1 fruit fly cellular context compared by ENCODE assay signal in the genomic region with DNA sequence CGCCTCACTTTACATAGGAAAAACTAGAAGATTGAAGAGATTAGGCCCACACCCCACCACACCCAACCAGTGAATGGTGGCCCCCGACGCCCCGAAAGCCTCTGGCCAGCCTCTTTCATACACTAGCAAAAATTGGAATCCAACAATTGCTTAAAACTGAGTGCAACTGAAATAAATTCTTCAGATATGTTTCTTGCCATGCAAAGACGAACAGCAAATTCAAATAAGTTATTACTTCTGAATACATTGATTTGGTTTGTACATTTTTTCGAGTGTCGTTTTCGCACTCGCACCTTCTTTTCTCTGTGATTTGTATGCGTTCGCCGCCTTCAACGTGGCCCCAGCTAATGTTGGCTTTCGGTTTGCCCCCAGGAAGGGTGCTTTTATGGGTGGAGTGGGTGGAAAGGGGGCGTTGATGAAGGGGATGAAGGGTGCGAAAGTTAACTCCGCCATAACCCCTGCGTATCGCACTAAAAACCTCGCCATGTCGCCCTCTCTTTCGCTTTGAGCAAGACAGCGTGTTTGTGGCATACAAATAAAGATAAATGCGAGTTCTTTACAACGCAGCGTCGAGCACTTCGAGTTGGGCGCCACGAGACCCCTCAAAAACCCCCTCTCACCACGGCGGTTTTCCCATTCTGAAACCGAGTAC.
TF ChIP-seq lines count a peak whose summit lies in the region.

No protein-coding gene starts in this region.

TF ChIP-seq in whole organism, embryonic, 481 proteins besides CTCF, POLR2A, EP300 and RAD21 (continued from another document and continues in another):
- TF ChIP-seq sima (GFP tag; optimal IDR thresholded peaks at IDR 0.05; lab: Kevin White, UChicago) (no peak), bsh (GFP tag; optimal IDR thresholded peaks at IDR 0.05; lab: Kevin White, UChicago) (no peak), bbx (GFP tag; IDR thresholded peaks at IDR 0.05; lab: Robert Waterston, UW; ENCODE audit: partially characterized antibody) (no peak), z (GFP tag; IDR thresholded peaks at IDR 0.05; lab: Robert Waterston, UW) (no peak), Optix (GFP tag; IDR thresholded peaks at IDR 0.05; lab: Robert Waterston, UW) (no peak), Ets65A (GFP tag; lab: Kevin White, UChicago) (peak; percentile 91), CG6813 (GFP tag; optimal IDR thresholded peaks at IDR 0.05; lab: Kevin White, UChicago) (peak; percentile 13), E2f2 (GFP tag; IDR thresholded peaks at IDR 0.05; lab: Robert Waterston, UW) (no peak), CG3995 (GFP tag; optimal IDR thresholded peaks at IDR 0.05; lab: Kevin White, UChicago) (no peak), prd (optimal IDR thresholded peaks at IDR 0.05; lab: Kevin White, UChicago) (no peak), prd (GFP tag; IDR thresholded peaks at IDR 0.05; lab: Robert Waterston, UW) (peak; percentile 52; the same call in 1 of the 3 replicates), CG9215 (GFP tag; IDR thresholded peaks at IDR 0.05; lab: Robert Waterston, UW) (no peak), sr (GFP tag; IDR thresholded peaks at IDR 0.05; lab: Robert Waterston, UW) (no peak), row (GFP tag; IDR thresholded peaks at IDR 0.05; lab: Robert Waterston, UW) (peak; percentile 73), CG16815 (GFP tag; optimal IDR thresholded peaks at IDR 0.05; lab: Kevin White, UChicago) (no peak), run (tag; optimal IDR thresholded peaks at IDR 0.05; lab: Kevin White, UChicago) (no peak), btn (GFP tag; optimal IDR thresholded peaks at IDR 0.05; lab: Kevin White, UChicago) (no peak), Dfd (GFP tag; optimal IDR thresholded peaks at IDR 0.05; lab: Kevin White, UChicago) (no peak), CG8388 (GFP tag; optimal IDR thresholded peaks at IDR 0.05; lab: Kevin White, UChicago) (no peak), Rfx (GFP tag; IDR thresholded peaks at IDR 0.05; lab: Robert Waterston, UW) (peak; percentile 53), NFAT (GFP tag; IDR thresholded peaks at IDR 0.05; lab: Robert Waterston, UW) (no peak), CG12391 (tag; optimal IDR thresholded peaks at IDR 0.05; lab: Kevin White, UChicago) (peak; percentile 20), Spps (tag; optimal IDR thresholded peaks at IDR 0.05; lab: Kevin White, UChicago) (no peak), CG12299 (tag; optimal IDR thresholded peaks at IDR 0.05; lab: Kevin White, UChicago) (no peak), mld (GFP tag; IDR thresholded peaks at IDR 0.05; lab: Robert Waterston, UW; ENCODE audit: partially characterized antibody) (no peak), Fer2 (tag; optimal IDR thresholded peaks at IDR 0.05; lab: Kevin White, UChicago) (no peak), CG12104 (GFP tag; optimal IDR thresholded peaks at IDR 0.05; lab: Kevin White, UChicago) (no peak), CG10654 (GFP tag; optimal IDR thresholded peaks at IDR 0.05; lab: Kevin White, UChicago) (no peak), Camta (GFP tag; optimal IDR thresholded peaks at IDR 0.05; lab: Kevin White, UChicago) (no peak), CG17361 (GFP tag; IDR thresholded peaks at IDR 0.05; lab: Robert Waterston, UW) (no peak), tna (GFP tag; IDR thresholded peaks at IDR 0.05; lab: Robert Waterston, UW; ENCODE audit: partially characterized antibody) (no peak), seq (GFP tag; IDR thresholded peaks at IDR 0.05; lab: Robert Waterston, UW) (no peak), CG7963 (GFP tag; IDR thresholded peaks at IDR 0.05; lab: Robert Waterston, UW; ENCODE audit: partially characterized antibody) (no peak), Bdp1 (GFP tag; optimal IDR thresholded peaks at IDR 0.05; lab: Kevin White, UChicago) (no peak), Hmx (GFP tag; optimal IDR thresholded peaks at IDR 0.05; lab: Kevin White, UChicago) (no peak), D (optimal IDR thresholded peaks at IDR 0.05; lab: Kevin White, UChicago) (no peak), D (GFP tag; optimal IDR thresholded peaks at IDR 0.05; lab: Kevin White, UChicago) (no peak), CG6254 (GFP tag; optimal IDR thresholded peaks at IDR 0.05; lab: Kevin White, UChicago) (no peak), Fer3 (tag; optimal IDR thresholded peaks at IDR 0.05; lab: Kevin White, UChicago) (peak; percentile 22), CG2875 (GFP tag; optimal IDR thresholded peaks at IDR 0.05; lab: Kevin White, UChicago) (no peak), MBD-R2 (GFP tag; IDR thresholded peaks at IDR 0.05; lab: Robert Waterston, UW) (no peak; the same call in 1 of the 2 replicates), tgo (GFP tag; IDR thresholded peaks at IDR 0.05; lab: Robert Waterston, UW) (no peak; the same call in 2 of the 3 replicates), CG4730 (GFP tag; IDR thresholded peaks at IDR 0.05; lab: Robert Waterston, UW) (no peak), Dip2 (GFP tag; IDR thresholded peaks at IDR 0.05; lab: Robert Waterston, UW) (no peak), CG7556 (GFP tag; optimal IDR thresholded peaks at IDR 0.05; lab: Kevin White, UChicago) (peak; percentile 41), GATAe (GFP tag; conservative IDR thresholded peaks at IDR 0.05; lab: Robert Waterston, UW) (no peak), ato (GFP tag; IDR thresholded peaks at IDR 0.05; lab: Robert Waterston, UW; ENCODE audit: partially characterized antibody) (no peak), Hr51 (GFP tag; optimal IDR thresholded peaks at IDR 0.05; lab: Kevin White, UChicago) (peak in 1 of 2 experiments; percentile 41), Ets97D (GFP tag; optimal IDR thresholded peaks at IDR 0.05; lab: Kevin White, UChicago) (no peak), al (GFP tag; IDR thresholded peaks at IDR 0.05; lab: Robert Waterston, UW) (no peak), zf30C (GFP tag; optimal IDR thresholded peaks at IDR 0.05; lab: Kevin White, UChicago) (no peak), cad (GFP tag; optimal IDR thresholded peaks at IDR 0.05; lab: Kevin White, UChicago) (no peak), sqz (GFP tag; optimal IDR thresholded peaks at IDR 0.05; lab: Kevin White, UChicago) (no peak), Myb (GFP tag; optimal IDR thresholded peaks at IDR 0.05; lab: Kevin White, UChicago) (peak; percentile 3), tll (GFP tag; optimal IDR thresholded peaks at IDR 0.05; lab: Kevin White, UChicago) (no peak), corto (GFP tag; optimal IDR thresholded peaks at IDR 0.05; lab: Kevin White, UChicago) (no peak), CG12219 (GFP tag; optimal IDR thresholded peaks at IDR 0.05; lab: Kevin White, UChicago) (peak; percentile 8), CG7987 (GFP tag; optimal IDR thresholded peaks at IDR 0.05; lab: Kevin White, UChicago) (no peak), CG15479 (GFP tag; optimal IDR thresholded peaks at IDR 0.05; lab: Kevin White, UChicago) (no peak), B-H2 (GFP tag; optimal IDR thresholded peaks at IDR 0.05; lab: Kevin White, UChicago) (no peak), CG18619 (GFP tag; optimal IDR thresholded peaks at IDR 0.05; lab: Kevin White, UChicago) (peak; percentile 18), Xbp1 (GFP tag; optimal IDR thresholded peaks at IDR 0.05; lab: Kevin White, UChicago) (peak; percentile 17), Dref (GFP tag; IDR thresholded peaks at IDR 0.05; lab: Robert Waterston, UW) (no peak), maf-S (GFP tag; optimal IDR thresholded peaks at IDR 0.05; lab: Kevin White, UChicago) (no peak), slbo (GFP tag; IDR thresholded peaks at IDR 0.05; lab: Robert Waterston, UW) (peak; percentile 53), dimm (GFP tag; IDR thresholded peaks at IDR 0.05; lab: Robert Waterston, UW) (no peak), bowl (GFP tag; IDR thresholded peaks at IDR 0.05; lab: Robert Waterston, UW) (no peak), PHDP (tag; optimal IDR thresholded peaks at IDR 0.05; lab: Kevin White, UChicago) (peak; percentile 29), da (GFP tag; optimal IDR thresholded peaks at IDR 0.05; lab: Kevin White, UChicago) (no peak), CG42726 (GFP tag; IDR thresholded peaks at IDR 0.05; lab: Robert Waterston, UW; ENCODE audit: partially characterized antibody) (no peak), grau (tag; optimal IDR thresholded peaks at IDR 0.05; lab: Kevin White, UChicago) (peak; percentile 47), CG12744 (GFP tag; optimal IDR thresholded peaks at IDR 0.05; lab: Kevin White, UChicago) (no peak), sens-2 (GFP tag; IDR thresholded peaks at IDR 0.05; lab: Robert Waterston, UW) (no peak), yki (optimal IDR thresholded peaks at IDR 0.05; lab: Kevin White, UChicago) (no peak), dm (GFP tag; optimal IDR thresholded peaks at IDR 0.05; lab: Kevin White, UChicago) (no peak), br (optimal IDR thresholded peaks at IDR 0.05; lab: Kevin White, UChicago) (no peak), nom (GFP tag; optimal IDR thresholded peaks at IDR 0.05; lab: Kevin White, UChicago) (no peak), vvl (GFP tag; IDR thresholded peaks at IDR 0.05; lab: Robert Waterston, UW) (peak; percentile 57; the same call in 1 of the 2 replicates), nmo (GFP tag; optimal IDR thresholded peaks at IDR 0.05; lab: Kevin White, UChicago) (peak; percentile 2), hth (optimal IDR thresholded peaks at IDR 0.05; lab: Kevin White, UChicago) (no peak), ash1 (GFP tag; optimal IDR thresholded peaks at IDR 0.05; lab: Kevin White, UChicago) (no peak), ara (GFP tag; IDR thresholded peaks at IDR 0.05; lab: Robert Waterston, UW) (no peak), Awh (GFP tag; IDR thresholded peaks at IDR 0.05; lab: Robert Waterston, UW) (no peak), Ravus (GFP tag; IDR thresholded peaks at IDR 0.05; lab: Robert Waterston, UW) (no peak), Nf-YC (tag; optimal IDR thresholded peaks at IDR 0.05; lab: Kevin White, UChicago) (no peak), CG15073 (GFP tag; optimal IDR thresholded peaks at IDR 0.05; lab: Kevin White, UChicago) (no peak), vnd (GFP tag; IDR thresholded peaks at IDR 0.05; lab: Robert Waterston, UW; ENCODE audit: partially characterized antibody) (no peak), slou (GFP tag; optimal IDR thresholded peaks at IDR 0.05; lab: Kevin White, UChicago) (peak; percentile 1), CG7372 (GFP tag; IDR thresholded peaks at IDR 0.05; lab: Robert Waterston, UW) (no peak), so (GFP tag; IDR thresholded peaks at IDR 0.05; lab: Robert Waterston, UW) (0 out of 3 replicates have a peak, but pooled peaks have one; percentile 42), HLH3B (GFP tag; IDR thresholded peaks at IDR 0.05; lab: Robert Waterston, UW) (0 out of 2 replicates have a peak, but pooled peaks have one; percentile 29), CG32767 (GFP tag; IDR thresholded peaks at IDR 0.05; lab: Robert Waterston, UW) (no peak), CG13624 (GFP tag; optimal IDR thresholded peaks at IDR 0.05; lab: Kevin White, UChicago) (no peak), CG14710 (tag; optimal IDR thresholded peaks at IDR 0.05; lab: Kevin White, UChicago) (no peak), CG1647 (GFP tag; optimal IDR thresholded peaks at IDR 0.05; lab: Kevin White, UChicago) (no peak), CG4617 (GFP tag; optimal IDR thresholded peaks at IDR 0.05; lab: Kevin White, UChicago; ENCODE audit: borderline replicate concordance) (no peak), stwl (tag; optimal IDR thresholded peaks at IDR 0.05; lab: Kevin White, UChicago) (no peak), pzg (GFP tag; optimal IDR thresholded peaks at IDR 0.05; lab: Kevin White, UChicago) (no peak), CG4854 (GFP tag; optimal IDR thresholded peaks at IDR 0.05; lab: Kevin White, UChicago) (no peak), Antp (GFP tag; optimal IDR thresholded peaks at IDR 0.05; lab: Kevin White, UChicago) (peak; percentile 54), en (GFP tag; optimal IDR thresholded peaks at IDR 0.05; lab: Kevin White, UChicago) (no peak), fd64A (GFP tag; optimal IDR thresholded peaks at IDR 0.05; lab: Kevin White, UChicago) (no peak), CG17186 (GFP tag; optimal IDR thresholded peaks at IDR 0.05; lab: Kevin White, UChicago) (no peak), Neu2 (GFP tag; optimal IDR thresholded peaks at IDR 0.05; lab: Kevin White, UChicago; ENCODE audit: borderline replicate concordance) (no peak), D19A (tag; optimal IDR thresholded peaks at IDR 0.05; lab: Kevin White, UChicago) (no peak), CG13123 (GFP tag; optimal IDR thresholded peaks at IDR 0.05; lab: Kevin White, UChicago) (no peak), CG2116 (GFP tag; optimal IDR thresholded peaks at IDR 0.05; lab: Kevin White, UChicago) (no peak), CG2712 (tag; optimal IDR thresholded peaks at IDR 0.05; lab: Kevin White, UChicago) (no peak), tin (GFP tag; optimal IDR thresholded peaks at IDR 0.05; lab: Kevin White, UChicago) (peak; percentile 24), Bteb2 (GFP tag; optimal IDR thresholded peaks at IDR 0.05; lab: Kevin White, UChicago) (no peak), phol (tag; optimal IDR thresholded peaks at IDR 0.05; lab: Kevin White, UChicago) (peak; percentile 7), CG33557 (GFP tag; optimal IDR thresholded peaks at IDR 0.05; lab: Kevin White, UChicago) (no peak), CG7928 (GFP tag; optimal IDR thresholded peaks at IDR 0.05; lab: Kevin White, UChicago) (no peak), bigmax (GFP tag; optimal IDR thresholded peaks at IDR 0.05; lab: Kevin White, UChicago) (no peak), CG6791 (GFP tag; IDR thresholded peaks at IDR 0.05; lab: Robert Waterston, UW; ENCODE audit: partially characterized antibody) (no peak), danr (GFP tag; IDR thresholded peaks at IDR 0.05; lab: Robert Waterston, UW) (no peak), CG33213 (GFP tag; optimal IDR thresholded peaks at IDR 0.05; lab: Kevin White, UChicago) (no peak), Oaz (GFP tag; IDR thresholded peaks at IDR 0.05; lab: Robert Waterston, UW) (no peak), unc-4 (GFP tag; IDR thresholded peaks at IDR 0.05; lab: Robert Waterston, UW; ENCODE audit: partially characterized antibody) (no peak), CG10565 (GFP tag; optimal IDR thresholded peaks at IDR 0.05; lab: Kevin White, UChicago) (no peak), zen (tag; optimal IDR thresholded peaks at IDR 0.05; lab: Kevin White, UChicago) (no peak), YL-1 (GFP tag; optimal IDR thresholded peaks at IDR 0.05; lab: Kevin White, UChicago) (no peak), ems (GFP tag; optimal IDR thresholded peaks at IDR 0.05; lab: Kevin White, UChicago) (no peak), wor (GFP tag; IDR thresholded peaks at IDR 0.05; lab: Robert Waterston, UW) (no peak), CG3065 (GFP tag; optimal IDR thresholded peaks at IDR 0.05; lab: Kevin White, UChicago) (no peak), chn (GFP tag; optimal IDR thresholded peaks at IDR 0.05; lab: Kevin White, UChicago) (no peak), croc (GFP tag; conservative IDR thresholded peaks at IDR 0.05; lab: Robert Waterston, UW) (no peak), CG10147 (GFP tag; optimal IDR thresholded peaks at IDR 0.05; lab: Kevin White, UChicago) (peak; percentile 46), CG7786 (GFP tag; optimal IDR thresholded peaks at IDR 0.05; lab: Kevin White, UChicago) (peak; percentile 38)
